Worm (Caenorhabditis elegans) whole organism, L2 larva: ENCODE results near the gene ani-2.

Source experiments
- fos-1 ChIP-seq: fragments of 150-350 bp; optimal IDR thresholded peaks from 2 replicates; lab custom pipeline; 2014; ENCODE audit warnings: missing biosample characterization, missing genetic modification characterization
- nhr-11 ChIP-seq: fragments of 150-350 bp; optimal IDR thresholded peaks from 2 replicates; lab custom pipeline; 2014; ENCODE audit warnings: missing biosample characterization, missing genetic modification characterization
- nhr-25 ChIP-seq: fragments of 150-350 bp; sonication (generic microtip); optimal IDR thresholded peaks from 3 replicates; lab custom pipeline; 2014; ENCODE audit warnings: missing biosample characterization, missing genetic modification characterization
- snpc-4 ChIP-seq: fragments of 150-350 bp; optimal IDR thresholded peaks from 2 replicates; lab custom pipeline; 2014; ENCODE audit warnings: missing biosample characterization, missing genetic modification characterization
- unc-62 ChIP-seq: fragments of 150-350 bp; optimal IDR thresholded peaks from 2 replicates; lab custom pipeline; 2014; ENCODE audit warnings: missing biosample characterization, missing genetic modification reagents, missing genetic modification characterization
- zag-1 ChIP-seq: fragments of 150-350 bp; optimal IDR thresholded peaks from 2 replicates; lab custom pipeline; 2014; ENCODE audit warnings: missing biosample characterization, missing genetic modification characterization
- ztf-11 ChIP-seq: sonication (generic microtip); optimal IDR thresholded peaks from 2 replicates; lab custom pipeline; 2017; ENCODE audit warnings: missing biosample characterization, missing genetic modification characterization

DNA sequence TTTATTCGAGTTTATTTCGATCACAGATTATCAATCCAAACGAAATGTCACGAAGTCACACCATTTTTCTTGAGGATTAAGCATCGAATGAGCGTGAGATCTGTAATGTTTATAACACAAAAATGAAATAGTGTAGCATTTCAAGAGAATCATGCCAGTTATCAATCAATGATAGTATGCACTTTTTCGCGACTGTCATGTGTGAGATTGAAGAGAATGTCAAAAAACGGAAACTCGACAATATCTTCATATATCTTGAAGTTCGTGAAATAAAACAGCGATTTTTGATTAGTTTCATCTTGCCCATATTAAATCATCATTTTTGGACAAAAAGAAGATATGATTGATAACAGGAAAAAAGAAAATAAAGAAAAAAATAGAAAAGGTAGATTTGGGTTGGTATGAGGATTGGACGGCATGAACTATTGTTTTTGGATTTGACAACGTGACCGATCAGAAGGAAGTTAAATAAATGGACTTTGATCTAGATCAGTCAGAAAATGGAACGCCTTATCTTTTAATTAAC, 13.9 kb upstream of the ani-2 start:
- TF ChIP-seq fos-1 (peak; percentile 44), unc-62 (GFP tag; lab: Kevin White, UChicago) (no peak), ztf-11 (no peak), nhr-25 (tag; lab: Kevin White, UChicago) (no peak), zag-1 (tag; lab: Kevin White, UChicago) (no peak), nhr-11 (tag; lab: Kevin White, UChicago) (no peak), snpc-4 (tag; lab: Kevin White, UChicago) (no peak)
